Worm (Caenorhabditis elegans) whole organism, young adult: ENCODE data around the gene F54D12.9.

Experiments
- Y79H2A.3 ChIP-seq: fragments of 200-800 bp; sonication (Bioruptor generic); conservative IDR thresholded peaks from 2 replicates; pipeline ENCODE4 v1.3.6; 2022; ENCODE audit warnings: missing genetic modification reagents, missing genetic modification characterization, missing compliant biosample characterization
- dpl-1 ChIP-seq: fragments of 150-350 bp; optimal IDR thresholded peaks from 2 replicates; lab custom pipeline; 2014; ENCODE audit warnings: missing biosample characterization, missing genetic modification reagents, missing genetic modification characterization

DNA sequence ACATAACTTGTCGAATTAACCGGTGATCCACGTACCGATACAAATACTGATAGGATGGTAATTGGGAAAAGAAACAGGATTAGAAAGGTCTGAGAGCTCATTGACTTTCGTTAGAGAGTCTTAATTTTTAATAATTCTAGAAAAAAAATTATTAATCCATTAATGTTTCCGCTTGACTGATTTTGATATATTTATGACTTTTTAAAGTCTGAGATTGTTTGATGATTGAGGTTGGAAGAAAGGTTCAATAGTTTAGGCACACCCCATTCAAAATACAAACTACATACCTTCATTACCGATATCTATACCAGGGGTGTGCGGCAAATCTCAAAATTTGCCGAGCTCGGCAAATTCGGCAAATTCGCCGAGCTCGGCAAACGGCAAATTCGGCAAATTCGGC is 3.3 kb downstream of the F54D12.9 start, which contains the start of gene F54D12.10:
- TF ChIP-seq dpl-1: no peak
- TF ChIP-seq Y79H2A.3 (GFP tag; lab: Robert Waterston, UW): no peak
